Worm (Caenorhabditis elegans) whole organism, mixed stage, embryonic: ENCODE measurements around the gene Y38H6C.23.

ENCODE experiments used
- ceh-39 ChIP-seq: fragments of 150-350 bp; optimal IDR thresholded peaks from 2 replicates; lab custom pipeline; 2014; ENCODE audit warnings: missing biosample characterization, missing genetic modification characterization
- ces-1 ChIP-seq: fragments of 150-350 bp; optimal IDR thresholded peaks from 2 replicates; lab custom pipeline; 2014; ENCODE audit warnings: missing biosample characterization, missing genetic modification reagents, missing genetic modification characterization
- elt-1 ChIP-seq: sonication (generic microtip); optimal IDR thresholded peaks from 2 replicates; lab custom pipeline; 2017; ENCODE audit warnings: missing genetic modification characterization, mild to moderate bottlenecking, missing compliant biosample characterization, antibody characterized with exemption, moderate library complexity, borderline replicate concordance; ENCODE audit not compliant: insufficient read depth
- elt-3 ChIP-seq: fragments of 150-350 bp; optimal IDR thresholded peaks from 2 replicates; lab custom pipeline; 2014; ENCODE audit warnings: missing biosample characterization, missing genetic modification characterization
- flh-1 ChIP-seq: fragments of 200-800 bp; sonication (Bioruptor generic); optimal IDR thresholded peaks from 2 replicates; lab custom pipeline; 2018; ENCODE audit warnings: mild to moderate bottlenecking, missing genetic modification characterization, moderate library complexity, missing compliant biosample characterization
- lsy-2 ChIP-seq: fragments of 150-350 bp; optimal IDR thresholded peaks from 2 replicates; lab custom pipeline; 2014; ENCODE audit warnings: missing biosample characterization, missing genetic modification characterization
- mab-5 ChIP-seq: fragments of 150-350 bp; optimal IDR thresholded peaks from 2 replicates; lab custom pipeline; 2014; ENCODE audit warnings: missing biosample characterization, missing genetic modification characterization
- nhr-12 ChIP-seq: fragments of 150-350 bp; optimal IDR thresholded peaks from 2 replicates; lab custom pipeline; 2014; ENCODE audit warnings: missing biosample characterization, missing genetic modification characterization
- nhr-237 ChIP-seq: fragments of 150-350 bp; optimal IDR thresholded peaks from 2 replicates; lab custom pipeline; 2014; ENCODE audit warnings: missing biosample characterization, missing genetic modification characterization
- nhr-76 ChIP-seq: sonication (generic microtip); optimal IDR thresholded peaks from 2 replicates; lab custom pipeline; 2017; ENCODE audit warnings: missing biosample characterization, missing genetic modification characterization
- pha-4 ChIP-seq: fragments of 150-350 bp; optimal IDR thresholded peaks from 2 replicates; lab custom pipeline; 2018; ENCODE audit warnings: missing biosample characterization, missing genetic modification reagents, missing genetic modification characterization
- snpc-4 ChIP-seq: fragments of 150-350 bp; optimal IDR thresholded peaks from 2 replicates; lab custom pipeline; 2014; ENCODE audit warnings: missing biosample characterization, missing genetic modification characterization
- unc-62 ChIP-seq: fragments of 150-350 bp; optimal IDR thresholded peaks from 2 replicates; lab custom pipeline; 2014; ENCODE audit warnings: missing biosample characterization, missing genetic modification reagents, missing genetic modification characterization
- ztf-11 ChIP-seq: fragments of 150-350 bp; optimal IDR thresholded peaks from 2 replicates; lab custom pipeline; 2014; ENCODE audit warnings: missing biosample characterization, missing genetic modification characterization

DNA sequence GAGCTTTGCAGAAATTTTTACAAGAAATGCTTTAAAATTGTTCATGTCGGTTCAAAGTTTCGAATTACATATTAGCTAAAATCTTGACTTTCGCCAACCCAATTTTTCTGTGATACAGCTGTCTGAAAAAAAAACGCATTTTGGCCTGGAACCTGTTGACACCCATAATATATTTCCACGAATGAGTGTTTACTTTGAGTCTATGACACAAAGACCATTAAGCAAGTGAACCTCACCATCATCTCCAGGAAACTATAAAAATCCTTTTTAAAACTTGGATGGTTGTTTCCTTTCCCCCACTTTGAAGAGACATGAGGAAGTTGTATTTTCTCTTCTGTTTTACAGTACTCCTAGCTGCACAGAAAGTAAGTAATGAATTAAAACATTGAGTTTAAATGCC lies 18.2 kb upstream of the Y38H6C.23 start, which contains the start of gene clec-263:
- TF ChIP-seq lsy-2 (no peak), nhr-237 (tag; lab: Kevin White, UChicago) (no peak), unc-62 (GFP tag; lab: Kevin White, UChicago) (no peak), ztf-11 (tag; lab: Kevin White, UChicago) (no peak), flh-1 (no peak), ces-1 (GFP tag; lab: Kevin White, UChicago) (no peak), pha-4 (tag; lab: Kevin White, UChicago) (no peak), nhr-12 (tag; lab: Kevin White, UChicago) (no peak), elt-3 (no peak), snpc-4 (tag; lab: Kevin White, UChicago) (no peak), nhr-76 (tag; lab: Kevin White, UChicago) (no peak), mab-5 (tag; lab: Kevin White, UChicago) (no peak), ceh-39 (tag; lab: Kevin White, UChicago) (no peak), elt-1 (no peak)
